Worm (Caenorhabditis elegans) whole organism, early embryonic: ENCODE data around the gene poml-1.

Source experiments
- B0310.2 ChIP-seq: sonication (generic microtip); optimal IDR thresholded peaks from 2 replicates; lab custom pipeline; 2016; ENCODE audit warnings: mild to moderate bottlenecking, missing genetic modification characterization, missing compliant biosample characterization
- F13C5.2 ChIP-seq: sonication (generic microtip); optimal IDR thresholded peaks from 2 replicates; lab custom pipeline; 2017; ENCODE audit warnings: mild to moderate bottlenecking, missing genetic modification characterization, inconsistent platforms, missing compliant biosample characterization
- aly-1 ChIP-seq: sonication (generic microtip); optimal IDR thresholded peaks from 2 replicates; lab custom pipeline; 2016; ENCODE audit warnings: missing genetic modification characterization, missing compliant biosample characterization
- ama-1 ChIP-seq: fragments of 150-350 bp; optimal IDR thresholded peaks from 2 replicates; lab custom pipeline; 2014
- ceh-13 ChIP-seq: fragments of 200-800 bp; sonication (Bioruptor generic); optimal IDR thresholded peaks from 2 replicates; lab custom pipeline; 2018; ENCODE audit warnings: mild to moderate bottlenecking, missing genetic modification characterization, missing compliant biosample characterization
- ceh-36 ChIP-seq: sonication (generic microtip); optimal IDR thresholded peaks from 2 replicates; lab custom pipeline; 2016; ENCODE audit warnings: missing genetic modification characterization, inconsistent platforms, missing compliant biosample characterization
- ets-7 ChIP-seq: sonication (generic microtip); optimal IDR thresholded peaks from 2 replicates; lab custom pipeline; 2016; ENCODE audit warnings: missing genotype, missing genetic modification characterization, missing compliant biosample characterization
- flt-1 ChIP-seq: fragments of 200-800 bp; sonication (Bioruptor generic); IDR thresholded peaks from 2 replicates; pipeline ENCODE4 v1.3.6; 2022; ENCODE audit warnings: missing genetic modification characterization, missing compliant biosample characterization
- hmbx-1 ChIP-seq: sonication (generic microtip); optimal IDR thresholded peaks from 2 replicates; lab custom pipeline; 2016; ENCODE audit warnings: mild to moderate bottlenecking, missing genetic modification characterization, missing compliant biosample characterization
- hmg-4 ChIP-seq: fragments of 200-800 bp; sonication (Bioruptor generic); optimal IDR thresholded peaks from 2 replicates; lab custom pipeline; 2018; ENCODE audit warnings: mild to moderate bottlenecking, missing genetic modification characterization, missing compliant biosample characterization
- hnd-1 ChIP-seq: sonication (generic microtip); optimal IDR thresholded peaks from 2 replicates; lab custom pipeline; 2016; ENCODE audit warnings: missing genetic modification characterization, missing compliant biosample characterization
- pes-1 ChIP-seq: fragments of 200-800 bp; sonication (Bioruptor generic); IDR thresholded peaks from 2 replicates; pipeline ENCODE4 v1.3.6; 2022; ENCODE audit warnings: missing genetic modification reagents, missing genetic modification characterization, missing compliant biosample characterization
- scrt-1 ChIP-seq: fragments of 200-800 bp; sonication (Bioruptor generic); IDR thresholded peaks from 2 replicates; pipeline ENCODE4 v1.3.6; 2022; ENCODE audit warnings: missing genetic modification characterization, missing compliant biosample characterization
- sea-1 ChIP-seq: fragments of 200-800 bp; sonication (Bioruptor generic); conservative IDR thresholded peaks from 2 replicates; pipeline ENCODE4 v1.3.6; 2022; ENCODE audit warnings: missing genetic modification characterization, missing compliant biosample characterization
- tbx-11 ChIP-seq: fragments of 200-800 bp; sonication (Bioruptor generic); IDR thresholded peaks from 2 replicates; pipeline ENCODE4 v1.3.6; 2022; ENCODE audit warnings: missing genetic modification characterization, missing compliant biosample characterization
- tbx-37 ChIP-seq: fragments of 200-800 bp; sonication (Bioruptor generic); conservative IDR thresholded peaks from 2 replicates; pipeline ENCODE4 v1.3.6; 2022; ENCODE audit warnings: missing genetic modification reagents, missing genetic modification characterization, missing compliant biosample characterization
- tra-4 ChIP-seq: sonication (generic microtip); optimal IDR thresholded peaks from 2 replicates; lab custom pipeline; 2017; ENCODE audit warnings: missing genetic modification characterization, missing compliant biosample characterization

Gene poml-1

ce11 chrX:13744543-13745113 lies 21.9 kb upstream of the poml-1 start:
- TF ChIP-seq B0310.2 (tag; lab: Kevin White, UChicago) (no peak), ets-7 (tag; lab: Kevin White, UChicago) (no peak), tbx-37 (GFP tag; lab: Robert Waterston, UW) (no peak)

- no peak for TF ChIP-seq ceh-36 (tag; lab: Kevin White, UChicago)
- no peak for TF ChIP-seq ama-1
- no peak for TF ChIP-seq tbx-37 (GFP tag; lab: Robert Waterston, UW)
- no peak for TF ChIP-seq hmg-4 (GFP tag; lab: Kevin White, UChicago)
- TF ChIP-seq ceh-13: no peak
- no peak for TF ChIP-seq hnd-1 (tag; lab: Kevin White, UChicago)
- TF ChIP-seq B0310.2 (tag; lab: Kevin White, UChicago): no peak
- TF ChIP-seq scrt-1: no peak
- TF ChIP-seq pes-1 (GFP tag; lab: Robert Waterston, UW): no peak
- no peak for TF ChIP-seq hmbx-1 (tag; lab: Kevin White, UChicago)
- no peak for TF ChIP-seq flt-1 (GFP tag; lab: Robert Waterston, UW)
- no peak for TF ChIP-seq tra-4 (tag; lab: Kevin White, UChicago)
- no peak for TF ChIP-seq F13C5.2 (tag; lab: Kevin White, UChicago)
- TF ChIP-seq ets-7 (tag; lab: Kevin White, UChicago): no peak
- TF ChIP-seq tbx-11 (GFP tag; lab: Robert Waterston, UW): no peak
- TF ChIP-seq sea-1: no peak
- TF ChIP-seq aly-1 (tag; lab: Kevin White, UChicago): no peak
These were observed 20.6 kb upstream of the poml-1 start for ce11 chrX:13743371-13743770.

DNA sequence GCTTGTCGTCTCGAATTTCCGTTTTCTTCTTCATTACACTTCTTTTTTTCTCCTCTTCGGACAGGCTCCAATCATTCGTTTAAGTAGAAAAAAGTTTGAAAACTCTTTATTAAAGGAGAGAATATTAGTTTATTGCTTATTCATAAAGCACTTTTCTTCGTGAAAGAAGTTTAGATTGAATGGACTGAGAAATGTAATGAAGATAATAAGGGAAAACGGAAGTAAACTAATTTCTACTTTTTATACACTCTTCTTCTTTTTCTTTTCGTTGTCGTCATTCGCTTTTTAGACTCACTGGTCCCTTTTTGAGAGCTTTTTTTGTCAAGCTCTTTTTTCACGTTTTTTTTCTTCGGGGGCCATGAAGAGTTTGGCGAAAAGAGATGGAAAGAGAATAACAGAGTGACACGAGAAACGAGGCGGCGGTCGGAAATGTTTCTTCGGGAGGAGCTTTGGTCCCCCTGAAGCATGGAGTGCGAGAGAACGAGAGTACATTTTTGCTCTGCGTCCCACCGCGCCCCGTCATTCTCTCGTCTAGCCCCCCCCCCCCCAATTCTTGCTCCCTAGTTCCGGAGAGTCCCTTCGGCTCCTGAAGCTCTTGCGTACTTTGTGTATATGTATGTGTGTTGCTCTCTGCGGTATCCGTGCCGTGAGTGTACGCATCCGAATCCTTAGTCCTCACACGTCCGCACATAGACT lies 16.6 kb upstream of the poml-1 start:
- TF ChIP-seq pes-1 (GFP tag; lab: Robert Waterston, UW): no peak
- TF ChIP-seq tbx-11 (GFP tag; lab: Robert Waterston, UW): no peak
- no peak for TF ChIP-seq hnd-1 (tag; lab: Kevin White, UChicago)
- no peak for TF ChIP-seq ceh-36 (tag; lab: Kevin White, UChicago)
- no peak for TF ChIP-seq sea-1
- no peak for TF ChIP-seq hmg-4 (GFP tag; lab: Kevin White, UChicago)

DNA sequence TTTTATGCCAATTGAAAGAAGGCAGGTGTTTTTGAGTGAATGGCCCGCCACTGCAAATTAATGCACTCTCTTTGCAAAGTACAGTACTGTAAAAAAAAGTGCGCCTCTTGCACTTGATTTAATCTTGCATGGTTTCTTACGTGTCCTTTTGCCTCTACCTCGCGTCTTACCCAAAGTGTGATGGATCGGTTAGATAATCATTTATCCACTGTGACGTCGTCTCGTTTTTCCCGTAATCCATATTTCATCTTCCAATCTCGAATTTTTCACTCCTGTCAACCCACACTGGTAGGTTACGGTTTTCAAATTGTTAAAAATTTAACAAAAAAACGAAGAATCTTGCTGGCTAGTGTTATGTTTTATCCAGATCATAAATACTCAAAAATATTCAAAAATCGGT lies 14.0 kb upstream of the poml-1 start:
- TF ChIP-seq hnd-1 (tag; lab: Kevin White, UChicago) (no peak), hmbx-1 (tag; lab: Kevin White, UChicago) (no peak), aly-1 (tag; lab: Kevin White, UChicago) (no peak), scrt-1 (no peak), tbx-11 (GFP tag; lab: Robert Waterston, UW) (no peak), tbx-37 (GFP tag; lab: Robert Waterston, UW) (no peak), ceh-36 (tag; lab: Kevin White, UChicago) (no peak), ets-7 (tag; lab: Kevin White, UChicago) (no peak), flt-1 (GFP tag; lab: Robert Waterston, UW) (no peak), tra-4 (tag; lab: Kevin White, UChicago) (no peak), F13C5.2 (tag; lab: Kevin White, UChicago) (no peak)

ce11 chrX:13730209-13730975 lies 7.7 kb upstream of the poml-1 start:
- TF ChIP-seq ceh-36 (tag; lab: Kevin White, UChicago) (no peak), sea-1 (0 out of 2 replicates have a peak, but pooled peaks have one; percentile 36), flt-1 (GFP tag; lab: Robert Waterston, UW) (peak; percentile 42; the same call in 1 of the 2 replicates), B0310.2 (tag; lab: Kevin White, UChicago) (peak; percentile 1), tbx-37 (GFP tag; lab: Robert Waterston, UW) (peak; percentile 51; the same call in 1 of the 2 replicates), tbx-11 (GFP tag; lab: Robert Waterston, UW) (no peak), pes-1 (GFP tag; lab: Robert Waterston, UW) (peak; percentile 60)

DNA sequence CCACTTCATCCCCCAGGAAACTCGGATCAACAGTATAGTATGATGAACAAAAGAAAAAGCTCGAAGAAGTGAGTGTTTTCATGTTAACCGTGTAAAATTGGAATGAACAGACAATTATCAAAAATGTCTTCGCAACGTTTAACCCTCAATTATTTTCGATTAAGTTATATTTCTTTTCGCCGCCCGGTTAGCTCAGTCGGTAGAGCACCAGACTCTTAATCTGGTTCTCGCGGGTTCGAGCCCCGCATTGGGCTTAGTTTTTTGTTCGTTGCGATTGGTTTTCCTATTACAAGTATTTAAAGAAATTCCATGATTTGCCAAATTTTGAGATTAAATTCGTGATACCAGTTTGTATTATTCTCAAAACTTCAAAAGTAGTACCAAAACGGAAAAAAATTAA lies 7.0 kb upstream of the poml-1 start:
- TF ChIP-seq flt-1 (GFP tag; lab: Robert Waterston, UW) (no peak), ceh-13 (no peak), tbx-11 (GFP tag; lab: Robert Waterston, UW) (no peak), scrt-1 (no peak), ama-1 (no peak), hnd-1 (tag; lab: Kevin White, UChicago) (no peak), hmg-4 (GFP tag; lab: Kevin White, UChicago) (no peak), tbx-37 (GFP tag; lab: Robert Waterston, UW) (no peak), F13C5.2 (tag; lab: Kevin White, UChicago) (no peak), hmbx-1 (tag; lab: Kevin White, UChicago) (no peak), B0310.2 (tag; lab: Kevin White, UChicago) (no peak), ceh-36 (tag; lab: Kevin White, UChicago) (no peak), pes-1 (GFP tag; lab: Robert Waterston, UW) (no peak), tra-4 (tag; lab: Kevin White, UChicago) (no peak), sea-1 (no peak)

DNA sequence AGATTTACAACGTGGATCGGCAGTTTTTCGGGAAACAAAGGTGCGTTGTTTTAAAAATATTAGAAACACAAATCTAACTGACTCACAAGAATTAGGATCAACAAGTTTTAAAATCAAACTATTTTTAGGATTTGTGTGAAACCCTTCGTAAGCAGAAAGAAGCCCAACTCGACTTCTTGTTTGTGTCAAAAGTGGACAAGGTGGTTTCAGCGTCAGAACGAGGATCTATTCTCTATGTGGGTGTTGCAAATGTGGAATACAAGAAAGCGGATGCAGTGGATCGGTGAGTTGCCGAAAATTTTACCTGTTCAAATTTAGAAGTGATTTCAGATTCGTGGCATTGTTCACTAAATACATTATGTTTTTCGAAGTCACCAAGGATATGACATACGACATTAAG lies 6.3 kb upstream of the poml-1 start:
- no peak for TF ChIP-seq B0310.2 (tag; lab: Kevin White, UChicago)
